Fruit fly (Drosophila melanogaster): ENCODE results near the gene CG32371.

- TF ChIP-seq kay (GFP tag; ENCODE audit: borderline replicate concordance) (no peak), Mnt (GFP tag; optimal IDR thresholded peaks at IDR 0.05) (no peak), toe (GFP tag; optimal IDR thresholded peaks at IDR 0.05) (no peak)
Measured at dm6 chr3L:7807552-7808402, 39.6 kb upstream of the CG32371 start.
